Fruit fly (Drosophila melanogaster) ovary, adult (tissue): ENCODE data around the gene mamo.
"Not testable (repeated sequence)": the region's sequence is repeated elsewhere in the genome, so short reads cannot be mapped to it uniquely, and the experiment has no call there.

Experiments
- CG17801 ChIP-seq: fragments of 200-800 bp; optimal IDR thresholded peaks from 2 replicates; lab custom pipeline; 2019; ENCODE audit warnings: missing biosample characterization, mild to moderate bottlenecking, missing genetic modification characterization, moderate library complexity; ENCODE audit not compliant: partially characterized antibody

mamo gene

dm6 chrX:13990474-13991221 is at the start of gene mamo:
Gene mamo, minus strand, starts transcription at chrX:13990527.
- TF ChIP-seq CG17801 (GFP tag; lab: Kevin White, UChicago): peak; percentile 99

DNA sequence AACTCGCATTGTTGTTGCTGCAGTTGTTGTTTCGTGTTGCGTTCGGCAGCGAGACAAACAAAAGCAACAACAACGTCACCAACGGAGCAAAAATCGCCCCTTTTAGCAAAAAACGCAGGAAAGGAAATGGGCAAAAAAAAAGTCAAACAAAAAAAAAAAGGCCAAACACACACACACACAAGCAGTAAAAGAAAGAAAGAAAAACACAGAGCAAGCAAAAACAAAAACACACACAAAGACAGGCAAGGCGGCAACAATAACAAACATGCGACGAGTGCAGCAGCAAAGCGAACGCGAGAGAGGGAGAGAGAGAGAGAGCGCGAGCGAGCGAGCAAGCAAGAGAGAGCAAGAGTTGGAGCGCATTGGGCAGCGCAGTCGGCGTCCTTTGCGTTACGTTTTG is 47.7 kb upstream of the mamo start:
- TF ChIP-seq CG17801 (GFP tag; lab: Kevin White, UChicago): no peak

DNA sequence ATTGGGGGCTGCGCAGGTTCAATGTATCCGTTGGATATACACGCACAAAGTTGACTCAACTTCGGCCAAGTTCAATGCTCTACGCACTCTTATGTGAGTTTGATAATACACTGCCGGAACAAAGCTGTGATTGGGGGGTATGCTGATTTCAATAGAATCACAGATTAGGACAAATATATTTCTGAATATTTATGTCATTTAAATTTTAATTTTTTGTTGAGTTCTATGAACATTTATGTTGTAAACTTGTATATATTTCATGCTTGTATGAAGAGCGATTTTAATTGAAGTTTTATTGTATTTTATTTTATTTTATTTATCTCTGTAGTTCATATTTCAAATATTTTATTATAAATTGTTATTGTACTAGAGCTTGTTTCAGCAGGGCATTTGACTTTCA is 36.4 kb upstream of the mamo start:
- no peak for TF ChIP-seq CG17801 (GFP tag; lab: Kevin White, UChicago)

DNA sequence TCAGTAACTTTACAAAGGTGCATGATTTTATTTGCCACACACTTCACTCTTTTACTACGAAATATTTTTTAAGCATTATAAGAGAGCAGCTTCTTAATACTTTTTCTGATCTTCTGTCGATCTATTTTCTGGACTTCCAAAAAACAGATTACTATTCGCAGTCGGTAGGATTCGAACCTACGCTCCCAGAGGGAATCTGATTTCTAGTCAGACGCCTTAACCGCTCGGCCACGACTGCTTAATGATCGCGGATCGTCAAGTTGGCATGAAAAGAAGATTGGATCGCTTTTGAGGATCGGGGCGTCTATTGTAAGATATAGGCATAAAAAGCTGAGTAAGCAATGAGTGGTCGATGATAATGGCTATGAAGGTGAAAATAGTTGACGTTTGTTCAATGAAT is 35.1 kb upstream of the mamo start:
- TF ChIP-seq CG17801 (GFP tag; lab: Kevin White, UChicago): no peak

DNA sequence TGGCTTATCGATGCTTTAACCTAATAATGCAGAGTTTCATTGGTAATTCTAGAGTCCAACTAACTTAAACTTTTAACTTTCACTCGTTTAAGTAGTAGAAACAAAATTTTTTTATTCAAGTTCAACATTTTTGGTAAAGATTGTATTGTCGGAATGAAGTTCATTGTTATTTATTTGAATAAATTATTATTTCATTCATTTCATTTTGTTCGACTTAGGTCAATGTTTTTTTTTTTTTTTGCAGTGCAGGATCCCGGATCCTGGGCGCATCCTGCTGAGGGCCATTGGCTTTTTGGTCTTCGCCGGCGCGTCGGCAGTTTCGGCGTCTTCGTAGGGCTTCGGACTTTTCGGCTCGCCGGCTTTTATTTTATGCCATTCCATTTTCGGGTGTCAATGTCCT is 28.7 kb upstream of the mamo start:
- no peak for TF ChIP-seq CG17801 (GFP tag; lab: Kevin White, UChicago)

- no peak for TF ChIP-seq CG17801 (GFP tag; lab: Kevin White, UChicago)
These were observed 27.1 kb upstream of the mamo start for dm6 chrX:14017414-14017813.

- no peak for TF ChIP-seq CG17801 (GFP tag; lab: Kevin White, UChicago)
These were observed 25.1 kb upstream of the mamo start for dm6 chrX:14015445-14015720.

- TF ChIP-seq CG17801 (GFP tag; lab: Kevin White, UChicago): peak; percentile 4
These were observed 24.5 kb upstream of the mamo start for dm6 chrX:14014678-14015444.

DNA sequence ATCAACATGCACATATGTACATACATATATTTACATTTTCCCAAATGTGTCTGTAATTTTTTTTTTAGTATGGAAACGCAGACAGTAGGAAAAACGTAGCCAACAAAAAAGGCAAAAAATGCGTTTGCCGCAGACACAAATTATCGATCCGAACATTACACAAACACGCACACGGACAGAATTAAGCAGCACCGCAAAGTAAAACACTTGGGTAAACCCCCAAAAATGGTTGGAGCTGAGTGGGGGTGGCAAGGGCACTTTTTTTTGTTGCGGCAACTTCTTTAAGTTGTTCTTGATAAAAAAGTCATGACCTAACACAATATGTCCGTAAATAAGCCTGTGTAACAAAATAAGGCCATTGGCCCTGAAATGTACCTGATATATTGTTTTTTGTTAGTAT is 23.9 kb upstream of the mamo start:
- TF ChIP-seq CG17801 (GFP tag; lab: Kevin White, UChicago): no peak

dm6 chrX:13999910-14000309 is 9.6 kb upstream of the mamo start, which contains the start of gene Ste12DOR:
Gene Ste12DOR, plus strand, starts transcription at chrX:14000210.
- not testable (repeated sequence) for TF ChIP-seq CG17801 (GFP tag; lab: Kevin White, UChicago)

DNA sequence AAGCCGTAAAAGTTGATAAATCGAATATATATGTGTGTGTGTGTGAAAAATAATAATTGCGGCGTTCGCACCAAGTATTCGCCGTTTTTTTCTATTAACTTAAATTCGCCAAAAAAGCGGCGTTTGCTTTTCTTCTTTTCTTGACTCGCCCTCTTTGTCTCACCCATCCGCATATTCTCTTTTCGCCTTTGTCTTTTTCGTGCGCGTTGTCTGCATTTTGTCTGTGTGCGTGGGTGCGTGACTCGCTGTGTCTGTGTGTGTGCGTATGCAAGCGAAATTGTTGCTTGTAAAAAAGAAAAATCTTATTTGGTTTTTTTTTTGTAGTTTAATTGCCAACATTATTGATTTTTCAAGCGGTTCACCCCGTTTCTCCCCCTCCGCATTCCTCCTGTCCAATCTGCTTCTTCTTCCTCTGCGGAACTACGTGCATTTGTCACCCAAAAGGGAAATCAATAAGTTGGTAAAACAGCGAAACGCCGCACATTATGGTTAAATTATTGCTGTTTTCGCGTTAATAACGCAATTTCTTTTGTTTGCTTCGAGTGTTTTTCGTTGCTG is 6.5 kb upstream of the mamo start:
- TF ChIP-seq CG17801 (GFP tag; lab: Kevin White, UChicago): no peak

DNA sequence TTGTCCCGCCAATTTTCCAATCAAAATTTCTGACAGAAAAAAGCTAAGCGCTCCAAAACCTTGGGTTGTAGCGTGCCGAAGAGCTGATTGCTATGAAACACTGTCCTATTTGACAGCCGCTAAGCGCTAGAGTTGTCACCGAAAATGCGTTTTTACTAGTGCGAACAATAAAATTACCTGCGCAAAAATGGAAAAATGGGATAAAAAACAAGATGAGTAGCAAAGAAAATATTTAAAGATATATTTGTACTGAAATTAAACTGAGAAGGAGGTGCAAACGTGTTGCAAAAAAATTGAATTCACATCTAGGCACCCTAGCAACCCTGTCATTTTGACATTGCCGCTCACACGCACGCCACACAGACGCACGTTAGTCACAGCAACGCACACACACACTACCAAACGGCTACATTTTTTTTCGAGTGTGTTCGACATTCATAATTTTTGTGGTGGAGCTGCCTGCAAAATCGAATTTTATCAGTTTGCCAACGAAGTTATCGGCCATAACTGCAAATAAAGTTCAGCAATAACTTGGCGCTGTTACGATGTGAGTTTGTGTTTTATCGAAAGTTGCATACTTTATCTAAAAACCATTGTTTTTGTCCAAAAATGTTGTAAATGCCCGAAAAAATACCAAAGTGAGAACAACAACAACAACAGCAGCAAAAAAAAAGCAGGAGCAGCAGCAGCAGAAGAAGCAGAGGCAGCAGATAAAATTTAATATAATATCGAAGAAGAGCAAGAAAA is 5.8 kb upstream of the mamo start, which contains the start of gene ben:
Gene ben, plus strand, starts transcription at position 369 of the 747 bp plus-strand sequence.
- peak; percentile 69 for TF ChIP-seq CG17801 (GFP tag; lab: Kevin White, UChicago)

- no peak for TF ChIP-seq CG17801 (GFP tag; lab: Kevin White, UChicago)
These were observed 4.5 kb upstream of the mamo start for dm6 chrX:13994783-13995341.

- no peak for TF ChIP-seq CG17801 (GFP tag; lab: Kevin White, UChicago)
These were observed 2.9 kb upstream of the mamo start for dm6 chrX:13993144-13993700.
